Worm (Caenorhabditis elegans) whole organism, late embryonic: ENCODE results near the gene srx-50.

Experiments
- K02D7.2 ChIP-seq: sonication (generic microtip); optimal IDR thresholded peaks from 2 replicates; lab custom pipeline; 2017; ENCODE audit warnings: mild to moderate bottlenecking, missing genetic modification characterization, missing compliant biosample characterization
- ahr-1 ChIP-seq: sonication (generic microtip); optimal IDR thresholded peaks from 2 replicates; lab custom pipeline; 2016; ENCODE audit warnings: missing genetic modification characterization, missing compliant biosample characterization
- ceh-19 ChIP-seq: fragments of 200-800 bp; sonication (Bioruptor generic); optimal IDR thresholded peaks from 2 replicates; lab custom pipeline; 2018; ENCODE audit warnings: mild to moderate bottlenecking, missing genetic modification characterization, missing compliant biosample characterization
- ceh-48 ChIP-seq: sonication (generic microtip); optimal IDR thresholded peaks from 2 replicates; lab custom pipeline; 2016; ENCODE audit warnings: missing genetic modification characterization, inconsistent platforms, missing compliant biosample characterization
- fkh-10 ChIP-seq: fragments of 150-350 bp; optimal IDR thresholded peaks from 2 replicates; lab custom pipeline; 2014; ENCODE audit warnings: missing biosample characterization, missing genetic modification reagents, missing genetic modification characterization
- gmeb-2 ChIP-seq: sonication (generic microtip); optimal IDR thresholded peaks from 2 replicates; lab custom pipeline; 2016; ENCODE audit warnings: missing genetic modification characterization, inconsistent platforms, missing compliant biosample characterization
- unc-86 ChIP-seq: sonication (generic microtip); optimal IDR thresholded peaks from 2 replicates; lab custom pipeline; 2016; ENCODE audit warnings: missing genetic modification characterization, missing compliant biosample characterization
- ztf-16 ChIP-seq: sonication (generic microtip); optimal IDR thresholded peaks from 2 replicates; lab custom pipeline; 2017; ENCODE audit warnings: missing genetic modification characterization, missing compliant biosample characterization

DNA sequence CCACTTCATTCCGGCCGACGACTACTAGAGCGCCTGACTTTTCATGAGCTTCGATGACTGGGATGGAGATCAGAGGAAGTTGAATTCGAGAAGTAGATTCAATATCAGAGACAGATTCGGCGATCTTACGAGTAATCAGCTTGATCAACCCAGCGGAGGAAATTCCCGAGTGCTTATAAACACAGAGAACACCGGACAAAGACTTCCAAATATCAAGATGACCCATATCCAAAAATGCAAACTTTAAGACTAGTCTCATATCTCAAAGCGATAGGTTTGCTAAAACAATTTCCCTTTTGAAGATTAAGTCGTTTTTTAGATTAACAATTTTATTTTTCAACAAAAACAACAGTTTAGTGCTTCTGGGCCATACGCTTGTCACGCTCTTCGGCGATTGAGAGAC, 25.6 kb downstream of the srx-50 start, which contains the start of gene Y43B11AR.3:
- TF ChIP-seq ceh-48 (tag; lab: Kevin White, UChicago) = no peak
- no peak for TF ChIP-seq ahr-1 (tag; lab: Kevin White, UChicago)
- no peak for TF ChIP-seq fkh-10 (GFP tag; lab: Kevin White, UChicago)
- TF ChIP-seq unc-86 (tag; lab: Kevin White, UChicago) = no peak
- no peak for TF ChIP-seq K02D7.2
- no peak for TF ChIP-seq ceh-19
- no peak for TF ChIP-seq ztf-16 (tag; lab: Kevin White, UChicago)
- TF ChIP-seq gmeb-2 (tag; lab: Kevin White, UChicago) = no peak
